Worm (Caenorhabditis elegans): ENCODE results near the gene cest-5.1.

DNA sequence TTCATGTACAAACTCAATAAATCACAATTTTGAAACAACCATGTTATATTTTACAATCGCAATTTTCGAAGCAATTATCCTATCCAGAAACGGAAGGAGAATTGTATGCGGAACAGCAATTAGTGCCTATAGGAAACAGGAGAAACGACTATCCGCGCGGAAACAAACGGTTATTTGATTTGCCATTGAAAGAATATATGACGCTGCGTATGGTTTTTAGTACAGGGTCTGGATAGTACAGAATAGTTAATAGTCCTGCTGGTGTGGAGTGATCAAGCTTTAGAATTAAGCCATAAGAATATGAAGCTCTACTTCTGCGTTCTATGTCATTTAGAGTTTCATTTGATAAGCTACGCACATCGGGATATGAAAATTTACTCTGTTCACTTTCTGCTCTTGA lies 15.4 kb upstream of the cest-5.1 start:
- no peak for TF ChIP-seq fax-1 (tag; optimal IDR thresholded peaks at IDR 0.05)
- TF ChIP-seq pqm-1 (tag; optimal IDR thresholded peaks at IDR 0.05), result no peak
- peak; percentile 12 for TF ChIP-seq rnt-1 (tag; optimal IDR thresholded peaks at IDR 0.05)
- no peak for TF ChIP-seq zip-5 (tag; optimal IDR thresholded peaks at IDR 0.05)
- TF ChIP-seq sox-4 (tag; optimal IDR thresholded peaks at IDR 0.05), result no peak
- no peak for TF ChIP-seq dmd-4 (tag; optimal IDR thresholded peaks at IDR 0.05; ENCODE audit: borderline replicate concordance)
- TF ChIP-seq Y22D7AL.16 (tag; optimal IDR thresholded peaks at IDR 0.05), result no peak
- no peak for TF ChIP-seq gmeb-2 (tag; optimal IDR thresholded peaks at IDR 0.05)
- no peak for TF ChIP-seq unc-55 (GFP tag; optimal IDR thresholded peaks at IDR 0.05)
